Worm (Caenorhabditis elegans): ENCODE measurements around the gene R05D3.8.

Gene R05D3.8

ce11 chrIII:8356407-8356881 is 1.7 kb downstream of the R05D3.8 start:
- peak; percentile 55 for TF ChIP-seq eyg-1 (tag; optimal IDR thresholded peaks at IDR 0.05)
- TF ChIP-seq hlh-6 (tag; optimal IDR thresholded peaks at IDR 0.05), result peak; percentile 25
- peak; percentile 70 for TF ChIP-seq ceh-34 (tag; optimal IDR thresholded peaks at IDR 0.05)
- peak; percentile 8 for TF ChIP-seq lin-11 (tag; optimal IDR thresholded peaks at IDR 0.05)
- peak; percentile 55 for TF ChIP-seq unc-42 (tag; optimal IDR thresholded peaks at IDR 0.05)
- TF ChIP-seq unc-55 (GFP tag; optimal IDR thresholded peaks at IDR 0.05), result peak; percentile 14
- TF ChIP-seq hlh-30 (tag; optimal IDR thresholded peaks at IDR 0.05; ENCODE audit: insufficient read depth), result peak; percentile 10
- peak; percentile 87 for TF ChIP-seq nfya-1 (tag; optimal IDR thresholded peaks at IDR 0.05)
- TF ChIP-seq ref-2 (tag; optimal IDR thresholded peaks at IDR 0.05), result peak; percentile 26
- TF ChIP-seq pros-1 (tag; optimal IDR thresholded peaks at IDR 0.05), result peak; percentile 40
- peak; percentile 7 for TF ChIP-seq sdc-2 (tag; optimal IDR thresholded peaks at IDR 0.05)
- TF ChIP-seq ceh-24 (tag; optimal IDR thresholded peaks at IDR 0.05), result no peak
- no peak for TF ChIP-seq C38D4.7 (GFP tag; optimal IDR thresholded peaks at IDR 0.05)
- peak; percentile 85 for TF ChIP-seq ceh-31 (tag; optimal IDR thresholded peaks at IDR 0.05)
- peak; percentile 56 for TF ChIP-seq syd-9 (tag; optimal IDR thresholded peaks at IDR 0.05)
- TF ChIP-seq che-1 (tag; optimal IDR thresholded peaks at IDR 0.05), result peak; percentile 12
- peak; percentile 37 for TF ChIP-seq ceh-14 (tag; optimal IDR thresholded peaks at IDR 0.05)
- TF ChIP-seq ceh-18 (tag; optimal IDR thresholded peaks at IDR 0.05), result peak; percentile 81
- TF ChIP-seq ets-4 (tag; optimal IDR thresholded peaks at IDR 0.05), result no peak
- no peak for TF ChIP-seq ahr-1 (tag; optimal IDR thresholded peaks at IDR 0.05)
- TF ChIP-seq tbx-7 (tag; optimal IDR thresholded peaks at IDR 0.05), result peak; percentile 37
- no peak for TF ChIP-seq pha-4 (tag; optimal IDR thresholded peaks at IDR 0.05)
- no peak for TF ChIP-seq ceh-6 (GFP tag; optimal IDR thresholded peaks at IDR 0.05)
- TF ChIP-seq tbx-2 (tag; optimal IDR thresholded peaks at IDR 0.05), result peak; percentile 60
- peak; percentile 14 for TF ChIP-seq elt-2 (tag; optimal IDR thresholded peaks at IDR 0.05)
- TF ChIP-seq ceh-2 (tag; optimal IDR thresholded peaks at IDR 0.05), result peak; percentile 39

DNA sequence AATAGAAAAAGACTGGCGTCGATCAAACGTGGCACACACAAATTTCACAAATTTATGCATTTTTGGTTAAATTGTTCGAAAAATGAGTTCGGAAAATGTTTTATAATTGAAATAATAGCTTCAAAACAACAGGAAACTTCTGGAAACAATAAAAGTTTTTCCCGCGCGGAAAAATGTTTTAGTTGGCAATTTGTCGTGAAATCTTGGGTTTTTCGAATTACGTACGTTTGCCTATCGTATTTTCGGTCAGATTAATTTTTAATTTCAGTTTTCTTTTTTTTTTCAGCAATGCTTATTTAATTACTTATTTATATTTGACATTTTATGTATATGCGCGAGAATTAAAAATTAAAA is 2.7 kb downstream of the R05D3.8 start:
- TF ChIP-seq ets-4 (tag; optimal IDR thresholded peaks at IDR 0.05) (no peak), zip-5 (tag; optimal IDR thresholded peaks at IDR 0.05) (no peak), unc-42 (tag; optimal IDR thresholded peaks at IDR 0.05) (no peak), sox-2 (GFP tag; IDR thresholded peaks at IDR 0.05) (no peak), pag-3 (tag; optimal IDR thresholded peaks at IDR 0.05; ENCODE audit: borderline replicate concordance) (no peak), elt-2 (tag; optimal IDR thresholded peaks at IDR 0.05) (no peak), ceh-22 (tag; optimal IDR thresholded peaks at IDR 0.05) (no peak), tbx-2 (tag; optimal IDR thresholded peaks at IDR 0.05) (no peak), ceh-24 (tag; optimal IDR thresholded peaks at IDR 0.05) (no peak), ceh-45 (GFP tag; IDR thresholded peaks at IDR 0.05) (no peak), sox-4 (tag; optimal IDR thresholded peaks at IDR 0.05) (no peak), hlh-13 (GFP tag; optimal IDR thresholded peaks at IDR 0.05) (no peak), hlh-6 (tag; optimal IDR thresholded peaks at IDR 0.05) (no peak), ttx-3 (tag; optimal IDR thresholded peaks at IDR 0.05) (no peak), fax-1 (tag; optimal IDR thresholded peaks at IDR 0.05) (no peak), lim-6 (tag; optimal IDR thresholded peaks at IDR 0.05) (no peak), hlh-15 (tag; optimal IDR thresholded peaks at IDR 0.05) (no peak), ceh-2 (tag; optimal IDR thresholded peaks at IDR 0.05) (no peak), pax-1 (tag; optimal IDR thresholded peaks at IDR 0.05) (no peak), dve-1 (tag; optimal IDR thresholded peaks at IDR 0.05) (no peak)
